Fruit fly (Drosophila melanogaster) whole organism, embryonic: ENCODE data around the gene CG34149.

Experiments used
- Ada2b ChIP-seq: fragments of 200-800 bp; sonication (Bioruptor generic); IDR thresholded peaks from 2 replicates; pipeline ENCODE4 v1.3.6; 2022; ENCODE audit warnings: missing biosample characterization, missing genetic modification characterization
- Aef1 ChIP-seq: fragments of 200-800 bp; sonication (Bioruptor generic); IDR thresholded peaks from 3 replicates; pipeline ENCODE4 v1.3.6; 2022; ENCODE audit warnings: missing biosample characterization, missing genetic modification characterization
- Blimp-1 ChIP-seq: fragments of 200-800 bp; sonication (Bioruptor generic); optimal IDR thresholded peaks from 3 replicates; lab custom pipeline; 2018; ENCODE audit warnings: missing biosample characterization, missing genetic modification characterization, mild to moderate bottlenecking, moderate library complexity, missing genetic modification reagents
- CG10654 ChIP-seq: fragments of 200-800 bp; sonication (Bioruptor generic); optimal IDR thresholded peaks from 2 replicates; lab custom pipeline; 2016; ENCODE audit warnings: missing biosample characterization, missing genetic modification characterization
- CG13424 ChIP-seq: fragments of 200-800 bp; sonication (Bioruptor generic); optimal IDR thresholded peaks from 2 replicates; lab custom pipeline; 2019; ENCODE audit warnings: missing biosample characterization, mild to moderate bottlenecking, missing genetic modification characterization, moderate library complexity
- CG14441 ChIP-seq: fragments of 200-800 bp; sonication (Bioruptor generic); IDR thresholded peaks from 2 replicates; pipeline ENCODE4 v1.3.6; 2022; ENCODE audit warnings: missing biosample characterization, missing genetic modification characterization
- CG17186 ChIP-seq: fragments of 200-800 bp; sonication (Bioruptor generic); optimal IDR thresholded peaks from 3 replicates; lab custom pipeline; 2017; ENCODE audit warnings: missing biosample characterization, missing genetic modification reagents, missing genetic modification characterization
- CG17328 ChIP-seq: fragments of 200-800 bp; sonication (Bioruptor generic); IDR thresholded peaks from 2 replicates; pipeline ENCODE4 v1.3.6; 2022; ENCODE audit warnings: missing biosample characterization, missing genetic modification characterization
- CG2120 ChIP-seq: fragments of 200-800 bp; sonication (Bioruptor generic); optimal IDR thresholded peaks from 3 replicates; lab custom pipeline; 2016; ENCODE audit warnings: missing biosample characterization, missing genetic modification characterization
- CG3838 ChIP-seq: fragments of 200-800 bp; sonication (Bioruptor generic); optimal IDR thresholded peaks from 3 replicates; lab custom pipeline; 2016; ENCODE audit warnings: missing biosample characterization, missing genetic modification characterization
- CG3995 ChIP-seq: fragments of 200-800 bp; sonication (Bioruptor generic); optimal IDR thresholded peaks from 3 replicates; lab custom pipeline; 2016; ENCODE audit warnings: missing biosample characterization, missing genetic modification characterization
- CG43689 ChIP-seq: fragments of 200-800 bp; sonication (Bioruptor generic); IDR thresholded peaks from 2 replicates; pipeline ENCODE4 v1.3.6; 2022; ENCODE audit warnings: missing biosample characterization, missing genetic modification characterization
- CG5953 ChIP-seq: fragments of 200-800 bp; sonication (Bioruptor generic); IDR thresholded peaks from 2 replicates; pipeline ENCODE4 v1.3.6; 2022; ENCODE audit warnings: missing biosample characterization, missing genetic modification characterization
- CG8388 ChIP-seq: fragments of 200-800 bp; sonication (Bioruptor generic); optimal IDR thresholded peaks from 2 replicates; lab custom pipeline; 2019; ENCODE audit warnings: missing biosample characterization, mild to moderate bottlenecking, missing genetic modification characterization, moderate library complexity
- Deaf1 ChIP-seq: fragments of 200-800 bp; optimal IDR thresholded peaks from 3 replicates; lab custom pipeline; 2019; ENCODE audit warnings: missing biosample characterization, mild to moderate bottlenecking, missing genetic modification characterization, moderate library complexity
- Drgx ChIP-seq: fragments of 200-800 bp; sonication (Bioruptor generic); IDR thresholded peaks from 2 replicates; pipeline ENCODE4 v1.3.6; 2022; ENCODE audit warnings: missing biosample characterization, missing genetic modification characterization
- Ets65A ChIP-seq: fragments of 200-800 bp; sonication (Bioruptor generic); peaks from one replicate; lab custom pipeline; 2016; ENCODE audit warnings: missing biosample characterization, missing genetic modification characterization
- HmgD ChIP-seq: fragments of 200-800 bp; sonication (Bioruptor generic); optimal IDR thresholded peaks from 3 replicates; lab custom pipeline; 2016; ENCODE audit warnings: missing biosample characterization, missing genetic modification characterization
- Jarid2 ChIP-seq: fragments of 200-800 bp; sonication (Bioruptor generic); optimal IDR thresholded peaks from 3 replicates; lab custom pipeline; 2017; ENCODE audit warnings: mild to moderate bottlenecking, missing biosample characterization, missing genetic modification reagents, missing genetic modification characterization
- Meics ChIP-seq: fragments of 200-800 bp; sonication (Bioruptor generic); optimal IDR thresholded peaks from 2 replicates; lab custom pipeline; 2017; ENCODE audit warnings: missing biosample characterization, mild to moderate bottlenecking, missing genetic modification characterization
- NC2α ChIP-seq: fragments of 200-800 bp; sonication (Bioruptor generic); optimal IDR thresholded peaks from 2 replicates; lab custom pipeline; 2016; ENCODE audit warnings: missing biosample characterization, missing genetic modification characterization
- NC2β ChIP-seq: fragments of 200-800 bp; sonication (Bioruptor generic); optimal IDR thresholded peaks from 2 replicates; lab custom pipeline; 2016; ENCODE audit warnings: missing biosample characterization, missing genetic modification characterization
- Nf-YB ChIP-seq: fragments of 200-800 bp; sonication (Bioruptor generic); optimal IDR thresholded peaks from 3 replicates; lab custom pipeline; 2019; ENCODE audit warnings: missing biosample characterization, mild to moderate bottlenecking, missing genetic modification characterization, moderate library complexity
- NfI ChIP-seq: fragments of 200-800 bp; sonication (Bioruptor generic); optimal IDR thresholded peaks from 3 replicates; lab custom pipeline; 2018; ENCODE audit warnings: missing biosample characterization, mild to moderate bottlenecking, missing genetic modification characterization, moderate library complexity
- Pdp1 ChIP-seq, 2 experiments: fragments of 200-800 bp; sonication (Bioruptor generic); optimal IDR thresholded peaks; 3 replicates each; lab custom pipeline; 2016; ENCODE audit warnings: missing biosample characterization in 2 of 2, missing genetic modification characterization in 2 of 2, mild to moderate bottlenecking in 1 of 2, moderate library complexity in 1 of 2
- Sox102F ChIP-seq: fragments of 200-800 bp; sonication (Bioruptor generic); optimal IDR thresholded peaks from 2 replicates; lab custom pipeline; 2018; ENCODE audit warnings: missing biosample characterization, mild to moderate bottlenecking, missing genetic modification characterization, moderate library complexity
- Trl ChIP-seq, 3 experiments: fragments of >200 bp in 2 of 3; fragments of 200-800 bp in 1 of 3; sonication (Bioruptor generic) in 1 of 3; optimal IDR thresholded peaks; 2 replicates in 1 of 3; 3 replicates in 2 of 3; lab custom pipeline; 2016 to 2017; ENCODE audit warnings: missing biosample characterization in 1 of 3, missing genetic modification characterization in 1 of 3
- abd-A ChIP-seq: fragments of 200-800 bp; sonication (Bioruptor generic); optimal IDR thresholded peaks from 3 replicates; lab custom pipeline; 2019; ENCODE audit warnings: missing biosample characterization, mild to moderate bottlenecking, missing genetic modification characterization, moderate library complexity
- chif ChIP-seq, 2 experiments: fragments of 200-800 bp; sonication (Bioruptor generic); optimal IDR thresholded peaks; 3 replicates each; lab custom pipeline; 2016; ENCODE audit warnings: missing biosample characterization in 2 of 2, missing genetic modification characterization in 2 of 2
- chinmo ChIP-seq: fragments of 200-800 bp; sonication (Bioruptor generic); IDR thresholded peaks from 4 replicates; pipeline ENCODE4 v1.3.6; 2022; ENCODE audit warnings: missing biosample characterization, missing genetic modification characterization; ENCODE audit not compliant: partially characterized antibody
- ci ChIP-seq: fragments of 200-800 bp; sonication (Bioruptor generic); IDR thresholded peaks from 3 replicates; pipeline ENCODE4 v1.3.6; 2022; ENCODE audit warnings: missing biosample characterization, missing genetic modification characterization
- crp ChIP-seq, 2 experiments: fragments of 200-800 bp; sonication (Bioruptor generic); optimal IDR thresholded peaks; 2 replicates in 1 of 2; 3 replicates in 1 of 2; lab custom pipeline; 2017; ENCODE audit warnings: missing biosample characterization in 2 of 2, missing genetic modification characterization in 2 of 2, mild to moderate bottlenecking in 1 of 2, moderate library complexity in 1 of 2
- disco-r ChIP-seq: fragments of 200-800 bp; sonication (Bioruptor generic); optimal IDR thresholded peaks from 2 replicates; lab custom pipeline; 2016; ENCODE audit warnings: missing biosample characterization, missing genetic modification characterization
- dpn ChIP-seq, 2 experiments: fragments of 200-800 bp; sonication (Bioruptor generic); optimal IDR thresholded peaks; 3 replicates each; lab custom pipeline; 2016; ENCODE audit warnings: missing biosample characterization in 2 of 2, missing genetic modification characterization in 2 of 2
- en ChIP-seq: fragments of 200-800 bp; sonication (Bioruptor generic); optimal IDR thresholded peaks from 2 replicates; lab custom pipeline; 2016; ENCODE audit warnings: missing biosample characterization, missing genetic modification characterization
- hbn ChIP-seq: fragments of 200-800 bp; sonication (Bioruptor generic); IDR thresholded peaks from 2 replicates; pipeline ENCODE4 v1.3.6; 2022; ENCODE audit warnings: missing biosample characterization, missing genetic modification characterization; ENCODE audit not compliant: partially characterized antibody
- ind ChIP-seq: fragments of 200-800 bp; sonication (Bioruptor generic); optimal IDR thresholded peaks from 3 replicates; lab custom pipeline; 2016; ENCODE audit warnings: missing biosample characterization, missing genetic modification characterization
- insv ChIP-seq, 2 experiments: fragments of 200-800 bp; sonication (Bioruptor generic); optimal IDR thresholded peaks; 3 replicates each; lab custom pipeline; 2016 to 2018; ENCODE audit warnings: missing biosample characterization in 2 of 2, missing genetic modification characterization in 2 of 2
- mld ChIP-seq: fragments of 200-800 bp; sonication (Bioruptor generic); IDR thresholded peaks from 3 replicates; pipeline ENCODE4 v1.3.6; 2022; ENCODE audit warnings: missing biosample characterization, missing genetic modification characterization; ENCODE audit not compliant: partially characterized antibody
- pita ChIP-seq: fragments of 200-800 bp; sonication (Bioruptor generic); optimal IDR thresholded peaks from 2 replicates; lab custom pipeline; 2017; ENCODE audit warnings: missing biosample characterization, mild to moderate bottlenecking, missing genetic modification characterization
- row ChIP-seq: fragments of 200-800 bp; sonication (Bioruptor generic); IDR thresholded peaks from 3 replicates; pipeline ENCODE4 v1.3.6; 2022; ENCODE audit warnings: missing biosample characterization, missing genetic modification characterization
- salm ChIP-seq: fragments of 200-800 bp; sonication (Bioruptor generic); optimal IDR thresholded peaks from 2 replicates; lab custom pipeline; 2018; ENCODE audit warnings: missing biosample characterization, mild to moderate bottlenecking, missing genetic modification characterization
- slbo ChIP-seq: fragments of 200-800 bp; sonication (Bioruptor generic); IDR thresholded peaks from 2 replicates; pipeline ENCODE4 v1.3.6; 2022; ENCODE audit warnings: missing biosample characterization, missing genetic modification characterization
- twi ChIP-seq: fragments of 200-800 bp; optimal IDR thresholded peaks from 2 replicates; lab custom pipeline; 2019; ENCODE audit warnings: missing biosample characterization, mild to moderate bottlenecking, missing genetic modification characterization, moderate library complexity
- unc-4 ChIP-seq: fragments of 200-800 bp; sonication (Bioruptor generic); IDR thresholded peaks from 2 replicates; pipeline ENCODE4 v1.3.6; 2022; ENCODE audit warnings: missing biosample characterization, missing genetic modification characterization; ENCODE audit not compliant: partially characterized antibody
- unpg ChIP-seq: fragments of 200-800 bp; sonication (Bioruptor generic); optimal IDR thresholded peaks from 3 replicates; lab custom pipeline; 2018; ENCODE audit warnings: missing biosample characterization, mild to moderate bottlenecking, missing genetic modification characterization, moderate library complexity

The CG34149 gene

DNA sequence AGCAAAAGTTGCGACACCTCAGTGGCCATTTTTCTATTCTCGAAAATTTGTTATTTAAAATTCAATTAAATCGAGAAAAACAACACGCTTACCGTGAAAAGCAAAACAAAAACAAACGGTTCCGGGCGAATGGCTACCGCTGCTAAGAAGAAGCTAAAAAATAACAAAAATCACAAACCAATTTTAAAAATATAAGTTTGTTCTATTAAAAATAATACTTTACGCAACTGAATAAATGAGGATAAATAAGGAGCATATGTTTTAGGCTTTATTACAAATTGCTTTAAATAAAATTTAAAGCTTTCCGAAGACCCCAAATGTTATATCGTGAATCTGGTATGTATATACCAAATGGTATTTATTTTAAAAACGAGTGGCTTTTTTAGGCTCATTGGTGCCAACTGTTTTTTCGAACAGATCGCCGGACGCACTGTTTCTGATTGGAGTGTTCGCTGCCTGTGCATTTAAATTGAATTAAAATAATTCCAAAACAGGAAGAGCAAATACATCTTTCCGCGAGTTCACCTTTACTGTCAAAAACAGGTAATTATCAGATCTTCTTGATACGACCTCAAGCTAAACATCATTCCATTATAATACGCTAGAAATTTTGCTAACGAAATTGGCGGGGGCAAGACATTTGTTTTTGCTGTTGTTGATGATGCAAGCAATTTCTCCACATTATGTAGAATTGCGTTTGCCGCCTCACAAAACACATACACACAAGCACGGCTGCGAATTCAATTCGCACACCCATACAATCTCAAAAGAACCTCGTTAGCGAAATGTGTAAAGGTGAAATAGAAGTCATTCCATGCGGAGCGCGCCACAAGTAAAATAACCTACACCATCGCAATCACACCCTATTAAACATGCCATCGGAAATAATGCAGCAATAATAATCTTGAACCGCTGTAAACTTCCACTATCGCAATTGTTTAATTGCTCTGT is 12.5 kb upstream of the CG34149 start, which contains the start of the genes Polr3F and PyK (continued):
- peak in 1 of 2 experiments; percentile 65 for TF ChIP-seq crp (GFP tag; optimal IDR thresholded peaks at IDR 0.05; lab: Kevin White, UChicago)
- TF ChIP-seq CG3995, result peak; percentile 93
- peak; percentile 46 for TF ChIP-seq CG13424 (tag; lab: Kevin White, UChicago)
- peak; percentile 30 for TF ChIP-seq Sox102F (GFP tag; lab: Kevin White, UChicago)
- TF ChIP-seq chif (GFP tag; optimal IDR thresholded peaks at IDR 0.05; lab: Kevin White, UChicago), result no peak
- peak; percentile 36; the same call in 1 of the 2 replicates for TF ChIP-seq CG14441 (GFP tag; lab: Robert Waterston, UW)
- TF ChIP-seq HmgD, result no peak
- TF ChIP-seq ind (GFP tag; lab: Kevin White, UChicago), result peak; percentile 14
- TF ChIP-seq Meics (GFP tag; lab: Kevin White, UChicago), result peak; percentile 44
- no peak for TF ChIP-seq disco-r (GFP tag; lab: Kevin White, UChicago)
- peak; percentile 52 for TF ChIP-seq CG2120 (GFP tag; lab: Kevin White, UChicago)
- TF ChIP-seq ci (GFP tag; lab: Robert Waterston, UW), result peak; percentile 33; the same call in 1 of the 3 replicates
- TF ChIP-seq Blimp-1 (GFP tag; lab: Kevin White, UChicago), result peak; percentile 52
- peak; percentile 29 for TF ChIP-seq abd-A (tag; lab: Kevin White, UChicago)
- TF ChIP-seq CG3838 (GFP tag; lab: Kevin White, UChicago), result peak; percentile 26
- no peak for TF ChIP-seq chinmo (GFP tag; lab: Robert Waterston, UW)
- no peak for TF ChIP-seq pita
- no peak for TF ChIP-seq CG43689 (GFP tag; lab: Robert Waterston, UW)
- TF ChIP-seq dpn (GFP tag; optimal IDR thresholded peaks at IDR 0.05; lab: Kevin White, UChicago), result peak in 1 of 2 experiments; percentile 23
- TF ChIP-seq Deaf1 (tag; lab: Kevin White, UChicago), result peak; percentile 2
- peak; percentile 14 for TF ChIP-seq Nf-YB (GFP tag; lab: Kevin White, UChicago)
- TF ChIP-seq CG10654 (GFP tag; lab: Kevin White, UChicago), result peak; percentile 5
- peak; percentile 74 for TF ChIP-seq row (GFP tag; lab: Robert Waterston, UW)
- TF ChIP-seq insv (GFP tag; optimal IDR thresholded peaks at IDR 0.05; lab: Kevin White, UChicago), result peak; percentile 68 to 95
- no peak for TF ChIP-seq CG5953 (GFP tag; lab: Robert Waterston, UW)
- 0 out of 2 replicates have a peak, but pooled peaks have one; percentile 36 for TF ChIP-seq hbn (GFP tag; lab: Robert Waterston, UW)
- peak; percentile 12; the same call in 1 of the 3 replicates for TF ChIP-seq Aef1 (GFP tag; lab: Robert Waterston, UW)
- peak; percentile 38 for TF ChIP-seq CG8388 (GFP tag; lab: Kevin White, UChicago)
- no peak for TF ChIP-seq en (GFP tag; lab: Kevin White, UChicago)
- TF ChIP-seq CG17186, result no peak
- peak; percentile 23 for TF ChIP-seq Ets65A (GFP tag; lab: Kevin White, UChicago)
- no peak; the same call in 1 of the 2 replicates for TF ChIP-seq Ada2b (GFP tag; lab: Robert Waterston, UW)
- TF ChIP-seq NfI (GFP tag; lab: Kevin White, UChicago), result no peak
- TF ChIP-seq unpg (GFP tag; lab: Kevin White, UChicago), result peak; percentile 53
- TF ChIP-seq twi (tag; lab: Kevin White, UChicago), result peak; percentile 9
- peak; percentile 31; the same call in 1 of the 2 replicates for TF ChIP-seq CG17328 (GFP tag; lab: Robert Waterston, UW)
- no peak for TF ChIP-seq NC2α (GFP tag; lab: Kevin White, UChicago)
- peak; percentile 14; the same call in 1 of the 2 replicates for TF ChIP-seq Drgx (GFP tag; lab: Robert Waterston, UW)
- TF ChIP-seq NC2β, result no peak
- TF ChIP-seq Trl (optimal IDR thresholded peaks at IDR 0.05; lab: Kevin White, UChicago), result no peak
- TF ChIP-seq Trl (GFP tag; optimal IDR thresholded peaks at IDR 0.05; lab: Kevin White, UChicago), result no peak
- TF ChIP-seq salm (tag; lab: Kevin White, UChicago), result no peak
- 0 out of 2 replicates have a peak, but pooled peaks have one; percentile 17 for TF ChIP-seq slbo (GFP tag; lab: Robert Waterston, UW)
- TF ChIP-seq mld, result 0 out of 3 replicates have a peak, but pooled peaks have one; percentile 24
- 0 out of 2 replicates have a peak, but pooled peaks have one; percentile 15 for TF ChIP-seq unc-4
- TF ChIP-seq Jarid2 (GFP tag; lab: Kevin White, UChicago), result peak; percentile 64
- peak in 1 of 2 experiments; percentile 79 for TF ChIP-seq Pdp1 (GFP tag; optimal IDR thresholded peaks at IDR 0.05; lab: Kevin White, UChicago)
